Fruit fly (Drosophila melanogaster) whole organism, adult: Measurements from ENCODE around the gene gny.
A peak's percentile ranks its signal among the peaks of the same experiment; 100 is the strongest.

Experiments
- CG11617 ChIP-seq: fragments of 200-800 bp; sonication (Bioruptor generic); optimal IDR thresholded peaks from 2 replicates; lab custom pipeline; 2017; ENCODE audit warnings: mild to moderate bottlenecking, missing biosample characterization, missing genetic modification reagents, missing genetic modification characterization
- CG12768 ChIP-seq: fragments of 200-800 bp; sonication (Bioruptor generic); optimal IDR thresholded peaks from 2 replicates; lab custom pipeline; 2017; ENCODE audit warnings: missing biosample characterization, missing genetic modification characterization, mild to moderate bottlenecking, moderate library complexity, missing genetic modification reagents
- CG14711 ChIP-seq: fragments of 200-800 bp; sonication (Bioruptor generic); optimal IDR thresholded peaks from 2 replicates; lab custom pipeline; 2018; ENCODE audit warnings: missing biosample characterization, mild to moderate bottlenecking, missing genetic modification characterization, moderate library complexity
- CG1620 ChIP-seq: fragments of 200-800 bp; sonication (Bioruptor generic); optimal IDR thresholded peaks from 2 replicates; lab custom pipeline; 2016; ENCODE audit warnings: missing biosample characterization, missing genetic modification characterization
- CG33017 ChIP-seq: fragments of 200-800 bp; sonication (Bioruptor generic); optimal IDR thresholded peaks from 2 replicates; lab custom pipeline; 2018; ENCODE audit warnings: missing biosample characterization, mild to moderate bottlenecking, missing genetic modification characterization, moderate library complexity
- CG5204 ChIP-seq: fragments of 200-800 bp; sonication (Bioruptor generic); optimal IDR thresholded peaks from 2 replicates; lab custom pipeline; 2016; ENCODE audit warnings: missing biosample characterization, missing genetic modification characterization
- CG7045 ChIP-seq: fragments of 200-800 bp; sonication (Bioruptor generic); optimal IDR thresholded peaks from 2 replicates; lab custom pipeline; 2017; ENCODE audit warnings: missing biosample characterization, mild to moderate bottlenecking, missing genetic modification characterization
- CG7101 ChIP-seq: fragments of 200-800 bp; sonication (Bioruptor generic); optimal IDR thresholded peaks from 2 replicates; lab custom pipeline; 2018; ENCODE audit warnings: missing biosample characterization, mild to moderate bottlenecking, missing genetic modification characterization, moderate library complexity
- Clk ChIP-seq: fragments of 200-800 bp; sonication (Bioruptor generic); optimal IDR thresholded peaks from 2 replicates; lab custom pipeline; 2017; ENCODE audit warnings: missing biosample characterization, missing genetic modification characterization
- Crg-1 ChIP-seq: fragments of 200-800 bp; sonication (Bioruptor generic); optimal IDR thresholded peaks from 2 replicates; lab custom pipeline; 2016; ENCODE audit warnings: missing biosample characterization, missing genetic modification characterization
- Hr96 ChIP-seq: fragments of 200-800 bp; sonication (Bioruptor generic); optimal IDR thresholded peaks from 2 replicates; lab custom pipeline; 2016; ENCODE audit warnings: missing biosample characterization, missing genetic modification characterization
- Mnt ChIP-seq: fragments of 200-800 bp; sonication (Bioruptor generic); optimal IDR thresholded peaks from 2 replicates; lab custom pipeline; 2016; ENCODE audit warnings: missing biosample characterization, mild to moderate bottlenecking, missing genetic modification characterization
- bab1 ChIP-seq: fragments of 200-800 bp; sonication (Bioruptor generic); optimal IDR thresholded peaks from 3 replicates; lab custom pipeline; 2019; ENCODE audit warnings: missing biosample characterization, mild to moderate bottlenecking, missing genetic modification characterization, moderate library complexity
- cic ChIP-seq: fragments of 200-800 bp; sonication (Bioruptor generic); optimal IDR thresholded peaks from 2 replicates; lab custom pipeline; 2017; ENCODE audit warnings: missing biosample characterization, mild to moderate bottlenecking, missing genetic modification characterization, moderate library complexity
- cnc ChIP-seq, 2 experiments: fragments of >200 bp; optimal IDR thresholded peaks; 2 replicates each; lab custom pipeline; 2017
- kay ChIP-seq: fragments of 200-800 bp; sonication (Bioruptor generic); peaks from one replicate; lab custom pipeline; 2016; ENCODE audit warnings: missing biosample characterization, missing genetic modification characterization, borderline replicate concordance
- ovo ChIP-seq: fragments of 200-800 bp; sonication (Bioruptor generic); optimal IDR thresholded peaks from 2 replicates; lab custom pipeline; 2016; ENCODE audit warnings: missing biosample characterization, missing genetic modification characterization
- pad ChIP-seq: fragments of 200-800 bp; sonication (Bioruptor generic); optimal IDR thresholded peaks from 3 replicates; lab custom pipeline; 2017; ENCODE audit warnings: missing biosample characterization, missing genetic modification characterization, mild to moderate bottlenecking, moderate library complexity, missing genetic modification reagents
- tj ChIP-seq: fragments of 200-800 bp; sonication (Bioruptor generic); optimal IDR thresholded peaks from 3 replicates; lab custom pipeline; 2017; ENCODE audit warnings: missing biosample characterization, mild to moderate bottlenecking, missing genetic modification characterization, moderate library complexity
- toe ChIP-seq: fragments of 200-800 bp; sonication (Bioruptor generic); optimal IDR thresholded peaks from 2 replicates; lab custom pipeline; 2016; ENCODE audit warnings: missing biosample characterization, missing genetic modification characterization

gny gene

dm6 chr2L:10386208-10386805 lies 6.4 kb downstream of the gny start, which contains the start of the genes Cdk1 and mRpS7:
TSS of gene Cdk1 (minus strand) at chr2L:10386262.
TSS of gene mRpS7 (plus strand) at chr2L:10386662.
- TF ChIP-seq toe (GFP tag; lab: Kevin White, UChicago): no peak
- peak; percentile 21 for TF ChIP-seq Crg-1 (GFP tag; lab: Kevin White, UChicago)
- peak; percentile 36 for TF ChIP-seq Clk (GFP tag; lab: Kevin White, UChicago)
- TF ChIP-seq CG11617 (GFP tag; lab: Kevin White, UChicago): peak; percentile 74
- TF ChIP-seq kay: peak; percentile 82
- peak; percentile 52 for TF ChIP-seq CG33017 (tag; lab: Kevin White, UChicago)
- TF ChIP-seq CG14711 (tag; lab: Kevin White, UChicago): peak; percentile 59
- TF ChIP-seq CG7101 (tag; lab: Kevin White, UChicago): peak; percentile 64
- peak; percentile 40 for TF ChIP-seq CG1620
- TF ChIP-seq bab1 (GFP tag; lab: Kevin White, UChicago): peak; percentile 9
- no peak for TF ChIP-seq cnc (optimal IDR thresholded peaks at IDR 0.05; lab: Kevin White, UChicago)
- TF ChIP-seq CG12768: peak; percentile 62
- peak; percentile 34 for TF ChIP-seq Mnt (GFP tag; lab: Kevin White, UChicago)
- peak; percentile 37 for TF ChIP-seq pad
- TF ChIP-seq Hr96 (GFP tag; lab: Kevin White, UChicago): no peak
- TF ChIP-seq cic: no peak
- peak; percentile 40 for TF ChIP-seq tj (GFP tag; lab: Kevin White, UChicago)
- TF ChIP-seq CG7045: peak; percentile 74
- no peak for TF ChIP-seq CG5204 (GFP tag; lab: Kevin White, UChicago)

dm6 chr2L:10386824-10387223 lies 6.9 kb downstream of the gny start:
- no peak for TF ChIP-seq tj (GFP tag; lab: Kevin White, UChicago)
- no peak for TF ChIP-seq bab1 (GFP tag; lab: Kevin White, UChicago)
- no peak for TF ChIP-seq ovo (GFP tag; lab: Kevin White, UChicago)
- TF ChIP-seq Clk (GFP tag; lab: Kevin White, UChicago): no peak
- TF ChIP-seq cic: no peak
- TF ChIP-seq CG11617 (GFP tag; lab: Kevin White, UChicago): no peak
- TF ChIP-seq CG12768: no peak

- TF ChIP-seq CG12768 (peak; percentile 52), pad (peak; percentile 28), Hr96 (GFP tag; lab: Kevin White, UChicago) (no peak), CG33017 (tag; lab: Kevin White, UChicago) (peak; percentile 49), CG14711 (tag; lab: Kevin White, UChicago) (peak; percentile 63), Crg-1 (GFP tag; lab: Kevin White, UChicago) (peak; percentile 33), CG11617 (GFP tag; lab: Kevin White, UChicago) (peak; percentile 74), tj (GFP tag; lab: Kevin White, UChicago) (peak; percentile 30), CG5204 (GFP tag; lab: Kevin White, UChicago) (no peak), cic (peak; percentile 45), ovo (GFP tag; lab: Kevin White, UChicago) (no peak), CG1620 (peak; percentile 70), Mnt (GFP tag; lab: Kevin White, UChicago) (peak; percentile 69), kay (peak; percentile 99), Clk (GFP tag; lab: Kevin White, UChicago) (no peak), bab1 (GFP tag; lab: Kevin White, UChicago) (peak; percentile 21), CG7045 (peak; percentile 53), toe (GFP tag; lab: Kevin White, UChicago) (no peak), cnc (optimal IDR thresholded peaks at IDR 0.05; lab: Kevin White, UChicago) (no peak), CG7101 (tag; lab: Kevin White, UChicago) (peak; percentile 62)
Measured at dm6 chr2L:10387869-10388726, 8.2 kb downstream of the gny start, which contains the start of gene da. TSS of gene da (plus strand) at chr2L:10388105.

dm6 chr2L:10393467-10393866 lies 13.6 kb downstream of the gny start:
- no peak for TF ChIP-seq CG5204 (GFP tag; lab: Kevin White, UChicago)
- TF ChIP-seq cnc (optimal IDR thresholded peaks at IDR 0.05; lab: Kevin White, UChicago): no peak
- no peak for TF ChIP-seq Clk (GFP tag; lab: Kevin White, UChicago)
- no peak for TF ChIP-seq tj (GFP tag; lab: Kevin White, UChicago)
- no peak for TF ChIP-seq CG11617 (GFP tag; lab: Kevin White, UChicago)
- TF ChIP-seq CG14711 (tag; lab: Kevin White, UChicago): no peak
- no peak for TF ChIP-seq Mnt (GFP tag; lab: Kevin White, UChicago)
- TF ChIP-seq bab1 (GFP tag; lab: Kevin White, UChicago): no peak
- no peak for TF ChIP-seq CG7045
- TF ChIP-seq toe (GFP tag; lab: Kevin White, UChicago): no peak
- no peak for TF ChIP-seq CG1620

DNA sequence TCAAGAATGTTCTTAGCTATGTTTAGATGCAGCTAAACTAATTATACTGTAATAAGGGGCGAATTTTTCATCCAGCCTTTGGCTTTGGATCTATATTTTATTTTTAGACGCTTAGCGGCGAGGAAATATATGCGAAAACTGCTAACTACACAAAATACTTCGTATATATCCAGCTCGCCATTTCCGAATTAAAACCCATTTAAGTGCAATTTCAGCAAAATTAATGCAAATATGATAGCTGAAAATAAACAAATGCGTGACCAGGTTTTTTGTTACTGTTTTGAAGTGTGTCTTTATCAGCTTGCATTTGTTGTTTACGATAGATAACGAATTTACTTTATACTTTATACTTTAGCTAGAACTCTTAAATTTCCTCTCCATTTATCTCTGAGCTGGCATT lies 15.1 kb downstream of the gny start:
- TF ChIP-seq tj (GFP tag; lab: Kevin White, UChicago) (peak; percentile 96), Hr96 (GFP tag; lab: Kevin White, UChicago) (no peak)
